Worm (Caenorhabditis elegans): ENCODE data around the gene T02H6.3.

DNA sequence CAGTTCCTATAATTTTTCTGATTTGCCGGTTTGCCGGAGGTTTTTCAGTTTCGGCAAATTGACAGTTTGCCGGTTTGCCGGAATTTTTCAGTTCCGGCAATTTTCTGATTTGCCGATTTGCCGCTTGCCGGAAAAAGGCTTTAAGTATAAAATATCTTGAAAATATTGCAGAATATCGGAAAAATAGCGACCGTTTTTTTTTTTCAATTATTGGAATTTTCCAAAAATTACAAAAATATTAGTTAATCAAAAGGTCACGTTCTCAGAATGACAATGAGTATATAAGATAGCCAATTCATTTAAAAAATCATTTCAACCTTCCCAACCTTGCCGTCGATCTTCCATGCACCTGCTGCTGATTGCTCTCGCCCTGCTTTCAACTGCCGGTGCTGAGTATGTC is 9.3 kb upstream of the T02H6.3 start, which contains the start of gene T02H6.7:
- TF ChIP-seq nhr-10 (tag; optimal IDR thresholded peaks at IDR 0.05) (no peak), unc-62 (GFP tag; optimal IDR thresholded peaks at IDR 0.05) (no peak), elt-3 (tag; optimal IDR thresholded peaks at IDR 0.05) (no peak), alr-1 (tag; optimal IDR thresholded peaks at IDR 0.05) (no peak), skn-1 (tag; optimal IDR thresholded peaks at IDR 0.05) (no peak), lin-13 (GFP tag; optimal IDR thresholded peaks at IDR 0.05) (no peak), nhr-237 (tag; optimal IDR thresholded peaks at IDR 0.05) (no peak), ztf-4 (tag; optimal IDR thresholded peaks at IDR 0.05) (no peak), ceh-82 (tag; optimal IDR thresholded peaks at IDR 0.05) (no peak), ztf-11 (tag; optimal IDR thresholded peaks at IDR 0.05) (no peak), snpc-4 (tag; optimal IDR thresholded peaks at IDR 0.05) (no peak), nhr-77 (tag; optimal IDR thresholded peaks at IDR 0.05) (no peak)
